Worm (Caenorhabditis elegans) whole organism, L4 larva: ENCODE data around the gene F08D12.3.

Source experiments
- ceh-82 ChIP-seq: sonication (generic microtip); optimal IDR thresholded peaks from 2 replicates; lab custom pipeline; 2017; ENCODE audit warnings: missing biosample characterization, missing genetic modification characterization
- dmd-8 ChIP-seq: fragments of 200-800 bp; sonication (Bioruptor generic); IDR thresholded peaks from 2 replicates; pipeline ENCODE4 v1.3.6; 2022; ENCODE audit warnings: missing genetic modification characterization, missing compliant biosample characterization
- hif-1 ChIP-seq, 2 experiments: sonication (generic microtip); optimal IDR thresholded peaks; 2 replicates each; lab custom pipeline; 2016 to 2017; ENCODE audit warnings: missing compliant biosample characterization in 2 of 2, missing genetic modification characterization in 2 of 2, missing genetic modification reagents in 2 of 2, missing genotype in 2 of 2, mild to moderate bottlenecking in 1 of 2
- hlh-11 ChIP-seq: fragments of 200-800 bp; sonication (Bioruptor generic); optimal IDR thresholded peaks from 2 replicates; lab custom pipeline; 2018; ENCODE audit warnings: mild to moderate bottlenecking, missing genetic modification characterization, missing compliant biosample characterization
- lsy-2 ChIP-seq, 2 experiments: fragments of 150-350 bp in 1 of 2; sonication (generic microtip) in 1 of 2; optimal IDR thresholded peaks; 2 replicates each; lab custom pipeline; 2014 to 2017; ENCODE audit warnings: missing biosample characterization in 2 of 2, missing genetic modification characterization in 2 of 2
- mep-1 ChIP-seq: fragments of 150-350 bp; sonication (generic microtip); optimal IDR thresholded peaks from 3 replicates; lab custom pipeline; 2014; ENCODE audit warnings: missing biosample characterization, missing genetic modification characterization
- nhr-10 ChIP-seq: fragments of 150-350 bp; optimal IDR thresholded peaks from 2 replicates; lab custom pipeline; 2014; ENCODE audit warnings: missing biosample characterization, missing genetic modification characterization
- nhr-11 ChIP-seq: fragments of 150-350 bp; optimal IDR thresholded peaks from 2 replicates; lab custom pipeline; 2014; ENCODE audit warnings: missing biosample characterization, missing genetic modification characterization
- nhr-237 ChIP-seq: sonication (generic microtip); optimal IDR thresholded peaks from 2 replicates; lab custom pipeline; 2017; ENCODE audit warnings: missing biosample characterization, missing genetic modification characterization
- rbr-2 ChIP-seq: sonication (generic microtip); optimal IDR thresholded peaks from 2 replicates; lab custom pipeline; 2016; ENCODE audit warnings: missing genotype, missing genetic modification characterization, missing compliant biosample characterization
- tra-1 ChIP-seq: fragments of 200-800 bp; sonication (Bioruptor generic); IDR thresholded peaks from 2 replicates; pipeline ENCODE4 v1.3.6; 2022; ENCODE audit warnings: missing genetic modification reagents, missing genetic modification characterization, missing compliant biosample characterization

DNA sequence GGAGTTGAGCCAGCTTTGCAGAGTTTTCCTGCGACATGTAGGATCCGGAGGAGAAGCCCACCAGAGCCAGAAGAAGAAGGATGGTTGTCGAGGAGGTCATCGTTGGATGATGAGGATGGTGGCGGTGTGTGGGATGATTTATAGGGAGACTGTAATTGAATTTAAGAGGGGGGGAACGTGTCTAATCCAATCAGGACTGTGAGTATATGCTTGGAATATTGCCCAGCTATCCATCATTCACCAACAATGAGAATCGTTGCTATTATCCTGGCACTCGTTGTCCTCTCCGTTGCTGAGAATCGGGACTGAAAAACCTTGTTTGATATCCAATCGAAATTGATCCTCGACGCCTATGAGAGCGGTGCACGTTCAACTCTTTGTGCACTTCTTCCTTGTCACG lies 46.7 kb downstream of the F08D12.3 start, which contains the start of gene K12H6.5:
- TF ChIP-seq mep-1 (tag; lab: Kevin White, UChicago) (no peak), ceh-82 (tag; lab: Kevin White, UChicago) (no peak), rbr-2 (tag; lab: Kevin White, UChicago) (no peak), dmd-8 (GFP tag; lab: Robert Waterston, UW) (no peak), hif-1 (tag; optimal IDR thresholded peaks at IDR 0.05; lab: Kevin White, UChicago) (no peak), tra-1 (no peak), lsy-2 (tag; optimal IDR thresholded peaks at IDR 0.05; lab: Kevin White, UChicago) (no peak), nhr-237 (no peak), nhr-10 (tag; lab: Kevin White, UChicago) (no peak), nhr-11 (tag; lab: Kevin White, UChicago) (no peak), hlh-11 (tag; lab: Kevin White, UChicago) (no peak)
